Fruit fly (Drosophila melanogaster) whole organism: ENCODE measurements around the gene Fkbp59.

Experiments
- pan ChIP-seq: fragments of >200 bp; optimal IDR thresholded peaks from 2 replicates; lab custom pipeline; 2017
- psq ChIP-seq: fragments of >200 bp; optimal IDR thresholded peaks from 2 replicates; lab custom pipeline; 2017

- TF ChIP-seq pan (lab: Kevin White, UChicago) (no peak), psq (lab: Kevin White, UChicago) (no peak)
Observed at dm6 chr2L:9933063-9933462, 45.3 kb downstream of the Fkbp59 start, which contains the start of gene Cpr30F.
